Worm (Caenorhabditis elegans) whole organism, L2 larva: ENCODE measurements around the gene C36B7.5.

Experiments used
- C34F6.9 ChIP-seq: fragments of 150-350 bp; optimal IDR thresholded peaks from 2 replicates; lab custom pipeline; 2014; ENCODE audit warnings: missing biosample characterization, missing genetic modification characterization
- F13H6.1 ChIP-seq: sonication (generic microtip); optimal IDR thresholded peaks from 2 replicates; lab custom pipeline; 2016; ENCODE audit warnings: missing genetic modification characterization, missing compliant biosample characterization
- R02D3.7 ChIP-seq: fragments of 150-350 bp; optimal IDR thresholded peaks from 2 replicates; lab custom pipeline; 2014; ENCODE audit warnings: missing biosample characterization, missing genetic modification characterization
- Y55F3AM.14 ChIP-seq: fragments of 200-800 bp; sonication (Bioruptor generic); optimal IDR thresholded peaks from 2 replicates; lab custom pipeline; 2018; ENCODE audit warnings: mild to moderate bottlenecking, missing genetic modification characterization, missing compliant biosample characterization
- ZK546.5 ChIP-seq: sonication (generic microtip); optimal IDR thresholded peaks from 2 replicates; lab custom pipeline; 2017; ENCODE audit warnings: missing biosample characterization, missing genetic modification characterization
- alr-1 ChIP-seq: fragments of 150-350 bp; optimal IDR thresholded peaks from 2 replicates; lab custom pipeline; 2014; ENCODE audit warnings: missing biosample characterization, missing genetic modification characterization
- aly-2 ChIP-seq: fragments of 150-350 bp; optimal IDR thresholded peaks from 2 replicates; lab custom pipeline; 2014; ENCODE audit warnings: missing biosample characterization, missing genetic modification characterization
- ama-1 ChIP-seq: fragments of 150-350 bp; optimal IDR thresholded peaks from 2 replicates; lab custom pipeline; 2018; ENCODE audit warnings: inconsistent platforms
- blmp-1 ChIP-seq: sonication (generic microtip); optimal IDR thresholded peaks from 2 replicates; lab custom pipeline; 2017; ENCODE audit warnings: missing genetic modification characterization, mild to moderate bottlenecking, missing compliant biosample characterization, antibody characterized with exemption, moderate library complexity; ENCODE audit not compliant: insufficient read depth
- ceh-16 ChIP-seq: fragments of 150-350 bp; optimal IDR thresholded peaks from 2 replicates; lab custom pipeline; 2014; ENCODE audit warnings: missing biosample characterization, missing genetic modification characterization
- ceh-82 ChIP-seq: fragments of 150-350 bp; optimal IDR thresholded peaks from 2 replicates; lab custom pipeline; 2014; ENCODE audit warnings: missing biosample characterization, missing genetic modification characterization
- dmd-4 ChIP-seq: sonication (generic microtip); optimal IDR thresholded peaks from 2 replicates; lab custom pipeline; 2017; ENCODE audit warnings: missing biosample characterization, missing genetic modification characterization
- egl-27 ChIP-seq: sonication (generic microtip); optimal IDR thresholded peaks from 3 replicates; lab custom pipeline; 2017; ENCODE audit warnings: missing biosample characterization, missing genetic modification reagents, missing genetic modification characterization
- elt-1 ChIP-seq: fragments of 150-350 bp; optimal IDR thresholded peaks from 2 replicates; lab custom pipeline; 2014; ENCODE audit warnings: missing biosample characterization, missing genetic modification characterization
- fos-1 ChIP-seq: fragments of 150-350 bp; optimal IDR thresholded peaks from 2 replicates; lab custom pipeline; 2014; ENCODE audit warnings: missing biosample characterization, missing genetic modification characterization
- lin-11 ChIP-seq: fragments of 150-350 bp; sonication (generic microtip); optimal IDR thresholded peaks from 2 replicates; lab custom pipeline; 2014; ENCODE audit warnings: missing biosample characterization, missing genetic modification characterization, inconsistent platforms, mixed read lengths
- lin-13 ChIP-seq: fragments of 150-350 bp; optimal IDR thresholded peaks from 2 replicates; lab custom pipeline; 2014; ENCODE audit warnings: missing biosample characterization, missing genetic modification reagents, missing genetic modification characterization
- lsy-2 ChIP-seq, 2 experiments: fragments of 150-350 bp in 1 of 2; sonication (generic microtip) in 1 of 2; optimal IDR thresholded peaks; 2 replicates each; lab custom pipeline; 2014 to 2017; ENCODE audit warnings: missing biosample characterization in 2 of 2, missing genetic modification characterization in 2 of 2
- mab-5 ChIP-seq: fragments of 150-350 bp; optimal IDR thresholded peaks from 2 replicates; lab custom pipeline; 2014; ENCODE audit warnings: missing biosample characterization, missing genetic modification characterization
- mbf-1 ChIP-seq: sonication (generic microtip); optimal IDR thresholded peaks from 2 replicates; lab custom pipeline; 2017; ENCODE audit warnings: missing biosample characterization, missing genetic modification characterization
- mdl-1 ChIP-seq, 2 experiments: fragments of 150-350 bp in 1 of 2; sonication (generic microtip) in 1 of 2; optimal IDR thresholded peaks; 2 replicates each; lab custom pipeline; 2017; ENCODE audit warnings: missing biosample characterization in 2 of 2, missing genetic modification characterization in 2 of 2
- nhr-10 ChIP-seq: sonication (generic microtip); optimal IDR thresholded peaks from 2 replicates; lab custom pipeline; 2017; ENCODE audit warnings: missing biosample characterization, missing genetic modification characterization
- nhr-11 ChIP-seq: fragments of 150-350 bp; optimal IDR thresholded peaks from 2 replicates; lab custom pipeline; 2014; ENCODE audit warnings: missing biosample characterization, missing genetic modification characterization
- nhr-12 ChIP-seq: fragments of 150-350 bp; optimal IDR thresholded peaks from 2 replicates; lab custom pipeline; 2014; ENCODE audit warnings: missing biosample characterization, missing genetic modification characterization
- nhr-129 ChIP-seq: fragments of 150-350 bp; optimal IDR thresholded peaks from 2 replicates; lab custom pipeline; 2014; ENCODE audit warnings: missing biosample characterization, missing genetic modification characterization
- nhr-23 ChIP-seq: fragments of 150-350 bp; optimal IDR thresholded peaks from 2 replicates; lab custom pipeline; 2014; ENCODE audit warnings: missing biosample characterization, missing genetic modification reagents, missing genetic modification characterization
- nhr-25 ChIP-seq: fragments of 150-350 bp; sonication (generic microtip); optimal IDR thresholded peaks from 3 replicates; lab custom pipeline; 2014; ENCODE audit warnings: missing biosample characterization, missing genetic modification characterization
- peb-1 ChIP-seq: fragments of 150-350 bp; optimal IDR thresholded peaks from 2 replicates; lab custom pipeline; 2014; ENCODE audit warnings: missing biosample characterization, missing genetic modification characterization
- sem-4 ChIP-seq: fragments of 150-350 bp; optimal IDR thresholded peaks from 2 replicates; lab custom pipeline; 2014; ENCODE audit warnings: missing biosample characterization, missing genetic modification reagents, missing genetic modification characterization
- skn-1 ChIP-seq: sonication (generic microtip); optimal IDR thresholded peaks from 2 replicates; lab custom pipeline; 2017; ENCODE audit warnings: missing biosample characterization, missing genetic modification characterization
- snpc-4 ChIP-seq: fragments of 150-350 bp; optimal IDR thresholded peaks from 2 replicates; lab custom pipeline; 2014; ENCODE audit warnings: missing biosample characterization, missing genetic modification characterization
- unc-39 ChIP-seq: fragments of 150-350 bp; optimal IDR thresholded peaks from 2 replicates; lab custom pipeline; 2014; ENCODE audit warnings: missing biosample characterization, missing genetic modification characterization
- unc-55 ChIP-seq: fragments of 150-350 bp; sonication (generic microtip); optimal IDR thresholded peaks from 3 replicates; lab custom pipeline; 2014; ENCODE audit warnings: missing biosample characterization, missing genetic modification reagents, missing genetic modification characterization
- unc-62 ChIP-seq: fragments of 150-350 bp; optimal IDR thresholded peaks from 2 replicates; lab custom pipeline; 2014; ENCODE audit warnings: missing biosample characterization, missing genetic modification reagents, missing genetic modification characterization
- ztf-1 ChIP-seq: fragments of 200-800 bp; sonication (Bioruptor generic); conservative IDR thresholded peaks from 2 replicates; pipeline ENCODE4 v1.3.6; 2022; ENCODE audit warnings: missing genetic modification characterization, missing compliant biosample characterization
- ztf-11 ChIP-seq: sonication (generic microtip); optimal IDR thresholded peaks from 2 replicates; lab custom pipeline; 2017; ENCODE audit warnings: missing biosample characterization, missing genetic modification characterization
- ztf-4 ChIP-seq: fragments of 150-350 bp; optimal IDR thresholded peaks from 2 replicates; lab custom pipeline; 2014; ENCODE audit warnings: missing biosample characterization, missing genetic modification characterization

The C36B7.5 gene

DNA sequence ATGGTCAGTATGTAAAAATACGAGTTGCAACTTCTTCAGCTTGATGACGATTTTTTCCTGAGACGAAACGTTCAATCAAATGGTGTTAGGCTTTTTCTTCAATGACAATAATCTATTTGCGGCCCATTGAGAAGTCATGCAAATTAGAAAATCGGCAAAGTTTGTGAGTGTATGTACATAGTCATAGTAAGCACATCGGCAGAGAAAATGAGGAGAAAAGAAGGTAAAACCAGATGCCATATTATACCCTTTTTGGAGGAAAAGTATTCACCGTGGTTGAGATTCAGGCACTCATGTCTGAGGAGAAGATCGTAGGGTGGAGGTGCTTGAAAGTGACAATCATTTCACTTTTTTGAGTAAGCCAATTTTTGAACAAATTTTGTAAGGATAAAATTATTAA is at the start of gene C36B7.5:
Gene C36B7.5 (minus strand): TSS at position 101 of the 400 bp plus-strand sequence.
- TF ChIP-seq nhr-23, result no peak
- no peak for TF ChIP-seq ZK546.5 (tag; lab: Kevin White, UChicago)
- TF ChIP-seq lin-11 (tag; lab: Kevin White, UChicago), result no peak
- no peak for TF ChIP-seq lsy-2 (tag; optimal IDR thresholded peaks at IDR 0.05; lab: Kevin White, UChicago)
- TF ChIP-seq nhr-11, result no peak
- no peak for TF ChIP-seq unc-62 (GFP tag; lab: Kevin White, UChicago)
- TF ChIP-seq nhr-12 (tag; lab: Kevin White, UChicago), result no peak
- no peak for TF ChIP-seq unc-39 (tag; lab: Kevin White, UChicago)
- TF ChIP-seq mbf-1 (tag; lab: Kevin White, UChicago), result no peak
- no peak for TF ChIP-seq snpc-4 (tag; lab: Kevin White, UChicago)
- TF ChIP-seq skn-1 (tag; lab: Kevin White, UChicago), result no peak
- TF ChIP-seq ztf-11 (tag; lab: Kevin White, UChicago), result no peak
- no peak for TF ChIP-seq egl-27
- no peak for TF ChIP-seq C34F6.9
- TF ChIP-seq fos-1, result no peak
- TF ChIP-seq blmp-1, result no peak
- no peak for TF ChIP-seq ztf-4 (tag; lab: Kevin White, UChicago)
- no peak for TF ChIP-seq F13H6.1 (tag; lab: Kevin White, UChicago)
- no peak for TF ChIP-seq lin-13 (GFP tag; lab: Kevin White, UChicago)
- TF ChIP-seq R02D3.7 (tag; lab: Kevin White, UChicago), result no peak
- TF ChIP-seq, all 48 proteins: peak for 0

DNA sequence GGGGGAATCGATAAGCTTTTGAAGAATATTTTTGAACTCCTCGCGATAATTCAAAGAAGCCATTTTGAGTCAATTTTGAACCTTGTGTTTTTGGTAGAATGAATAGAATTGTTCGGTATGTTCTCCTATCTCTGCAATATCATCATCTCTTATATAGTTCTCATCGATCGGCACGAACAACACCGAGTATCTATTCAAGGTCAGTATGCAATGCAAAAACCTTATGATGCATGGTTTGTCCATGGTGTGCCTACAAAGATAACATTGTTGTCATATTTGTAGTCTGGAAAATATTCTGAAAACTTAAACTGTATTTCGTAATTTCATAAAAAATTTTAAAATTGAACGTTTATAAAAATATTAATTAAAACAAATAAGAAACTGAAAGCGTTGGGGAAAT is 47.3 kb upstream of the C36B7.5 start, which contains the start of gene alh-10:
Gene alh-10 (minus strand): TSS at position 127 of the 400 bp plus-strand sequence.
- no peak for TF ChIP-seq mab-5 (tag; lab: Kevin White, UChicago)
- no peak for TF ChIP-seq peb-1 (tag; lab: Kevin White, UChicago)
- TF ChIP-seq ceh-82, result no peak
- no peak for TF ChIP-seq blmp-1
- TF ChIP-seq mdl-1 (tag; optimal IDR thresholded peaks at IDR 0.05; lab: Kevin White, UChicago), result no peak
- no peak for TF ChIP-seq fos-1
- TF ChIP-seq alr-1 (tag; lab: Kevin White, UChicago), result no peak
- no peak for TF ChIP-seq unc-55 (GFP tag; lab: Kevin White, UChicago)
- TF ChIP-seq dmd-4 (tag; lab: Kevin White, UChicago), result no peak
- no peak for TF ChIP-seq unc-39 (tag; lab: Kevin White, UChicago)
- TF ChIP-seq nhr-25, result no peak
- TF ChIP-seq C34F6.9, result no peak
- TF ChIP-seq nhr-129 (tag; lab: Kevin White, UChicago), result no peak
- no peak for TF ChIP-seq lin-11 (tag; lab: Kevin White, UChicago)
- TF ChIP-seq ZK546.5 (tag; lab: Kevin White, UChicago), result no peak
- TF ChIP-seq Y55F3AM.14 (GFP tag; lab: Kevin White, UChicago), result no peak
- TF ChIP-seq mbf-1 (tag; lab: Kevin White, UChicago), result no peak
- TF ChIP-seq ztf-11 (tag; lab: Kevin White, UChicago), result no peak
- no peak for TF ChIP-seq sem-4 (tag; lab: Kevin White, UChicago)
- TF ChIP-seq, all 48 proteins: peak for 0

DNA sequence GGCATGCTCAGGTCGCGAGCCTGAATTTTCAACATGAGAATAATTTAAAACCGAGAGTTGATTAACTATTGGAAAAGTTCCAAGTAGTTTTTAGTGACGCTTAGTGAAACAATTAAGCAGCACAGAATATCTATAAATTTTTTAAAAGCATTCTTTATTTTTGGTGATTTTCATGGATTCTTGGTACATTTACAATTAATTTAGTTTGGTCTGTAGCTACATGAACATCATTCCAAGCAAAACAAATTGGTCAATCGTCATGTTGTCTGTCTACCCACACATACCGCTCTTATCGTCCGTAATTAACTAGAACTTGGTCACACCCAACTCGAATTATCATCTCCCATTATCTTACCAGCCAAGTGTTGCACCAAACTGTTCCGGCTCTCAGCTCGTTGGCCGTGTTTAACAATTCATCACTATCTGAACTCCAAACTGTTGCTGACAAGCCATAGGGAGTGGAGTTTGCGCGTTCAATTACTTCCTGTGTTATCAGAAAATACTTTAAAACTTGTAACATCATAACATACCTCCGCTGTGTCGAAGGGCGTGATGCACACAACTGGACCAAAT is 44.5 kb upstream of the C36B7.5 start:
- TF ChIP-seq fos-1 (peak; percentile 3), lsy-2 (tag; optimal IDR thresholded peaks at IDR 0.05; lab: Kevin White, UChicago) (no peak)

DNA sequence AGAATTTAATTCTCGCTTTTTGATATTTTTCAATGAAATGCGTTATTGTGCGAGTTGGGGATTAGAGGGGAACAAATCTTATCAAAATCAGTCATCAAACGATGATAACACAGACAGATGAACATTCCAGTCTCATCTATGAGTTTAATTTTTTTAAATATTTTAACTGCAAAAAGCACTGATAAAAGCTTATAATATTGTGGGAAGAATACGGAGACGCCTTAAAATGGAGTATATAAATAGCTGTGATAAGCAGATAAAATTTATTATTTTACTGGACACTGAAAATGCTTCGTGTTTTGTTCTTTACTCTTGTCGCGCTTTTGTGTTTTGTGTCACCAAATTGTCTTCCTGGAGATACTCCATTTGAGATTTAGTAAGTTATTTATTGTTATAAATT is 43.4 kb upstream of the C36B7.5 start, which contains the start of gene clec-86:
Gene clec-86 (plus strand): TSS at position 262 of the 400 bp plus-strand sequence.
- TF ChIP-seq ztf-1 (no peak), elt-1 (no peak), unc-62 (GFP tag; lab: Kevin White, UChicago) (no peak), mdl-1 (tag; optimal IDR thresholded peaks at IDR 0.05; lab: Kevin White, UChicago) (no peak), lin-13 (GFP tag; lab: Kevin White, UChicago) (no peak), nhr-11 (no peak), fos-1 (peak; percentile 3)

DNA sequence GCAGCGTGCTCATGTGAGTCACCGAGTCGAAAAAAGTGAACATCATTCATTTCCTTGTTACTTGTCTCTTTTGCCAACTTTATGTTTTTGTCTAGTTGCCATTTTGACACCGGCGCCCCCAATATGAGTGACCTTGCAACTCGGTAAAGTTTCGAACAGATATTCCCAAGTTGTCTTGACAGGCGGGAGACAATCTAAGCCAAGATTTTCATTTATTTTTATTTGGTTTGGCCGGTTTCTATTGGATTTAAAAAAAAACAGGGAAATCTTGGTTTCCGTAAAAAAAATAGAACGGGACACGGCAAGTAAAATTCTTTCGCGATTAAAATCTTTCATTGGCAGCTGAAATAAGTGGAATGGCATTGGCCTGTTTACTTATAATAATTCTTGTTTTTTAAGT is 35.0 kb upstream of the C36B7.5 start:
- TF ChIP-seq aly-2 (no peak), Y55F3AM.14 (GFP tag; lab: Kevin White, UChicago) (no peak), ceh-16 (no peak), ztf-11 (tag; lab: Kevin White, UChicago) (no peak), ama-1 (lab: Kevin White, UChicago) (no peak), nhr-10 (tag; lab: Kevin White, UChicago) (no peak), unc-62 (GFP tag; lab: Kevin White, UChicago) (no peak)
- TF ChIP-seq, all 48 proteins: peak for 0
